Worm (Caenorhabditis elegans): Measurements from ENCODE around the gene C25E10.17.

The C25E10.17 gene

DNA sequence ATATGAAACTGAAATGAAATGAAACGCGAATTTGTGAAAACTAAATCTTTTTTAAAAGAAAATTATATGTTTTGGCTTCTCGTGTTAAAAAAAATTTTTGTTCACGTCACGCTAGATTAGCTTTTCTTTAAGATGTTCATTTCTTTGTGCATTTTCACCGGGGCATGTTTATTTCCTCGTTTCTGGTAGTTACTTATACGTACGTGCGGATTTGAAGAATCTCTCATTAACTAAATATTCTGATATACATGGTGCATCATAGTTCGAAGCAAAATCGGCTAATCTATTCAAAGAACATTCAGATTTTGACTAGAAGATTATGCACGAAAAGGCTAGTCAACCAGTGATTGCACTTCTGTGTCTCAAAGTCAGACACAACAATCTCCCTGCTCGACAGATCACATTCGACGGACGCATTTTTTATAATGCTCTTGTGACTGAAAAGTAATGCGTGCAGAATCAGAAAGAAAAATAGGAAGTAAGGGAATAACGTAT is at the start of gene C25E10.17:
Gene C25E10.17 (minus strand): TSS at position 51 of the 495 bp plus-strand sequence.
- TF ChIP-seq C04F5.9 (tag; optimal IDR thresholded peaks at IDR 0.05) (no peak), fkh-8 (tag; optimal IDR thresholded peaks at IDR 0.05) (peak; percentile 89), ces-1 (GFP tag; optimal IDR thresholded peaks at IDR 0.05) (no peak), ceh-63 (GFP tag; optimal IDR thresholded peaks at IDR 0.05) (no peak), pax-3 (tag; optimal IDR thresholded peaks at IDR 0.05) (peak; percentile 44), ztf-4 (tag; optimal IDR thresholded peaks at IDR 0.05) (no peak), tbx-2 (tag; optimal IDR thresholded peaks at IDR 0.05) (no peak), nhr-47 (tag; optimal IDR thresholded peaks at IDR 0.05) (peak; percentile 43), irx-1 (tag; optimal IDR thresholded peaks at IDR 0.05) (no peak), alr-1 (tag; optimal IDR thresholded peaks at IDR 0.05; ENCODE audit: borderline replicate concordance) (no peak), C34B4.2 (tag; optimal IDR thresholded peaks at IDR 0.05) (no peak), xbp-1 (tag; optimal IDR thresholded peaks at IDR 0.05) (no peak), hlh-17 (GFP tag; optimal IDR thresholded peaks at IDR 0.05; ENCODE audit: borderline replicate concordance) (no peak), ets-5 (GFP tag; IDR thresholded peaks at IDR 0.05) (no peak), rnt-1 (tag; optimal IDR thresholded peaks at IDR 0.05) (no peak), fos-1 (tag; optimal IDR thresholded peaks at IDR 0.05) (no peak), nhr-20 (tag; optimal IDR thresholded peaks at IDR 0.05) (no peak), lin-14 (GFP tag; optimal IDR thresholded peaks at IDR 0.05) (peak; percentile 13), fkh-4 (tag; optimal IDR thresholded peaks at IDR 0.05; ENCODE audit: borderline replicate concordance) (no peak), nhr-237 (tag; optimal IDR thresholded peaks at IDR 0.05) (no peak), unc-98 (GFP tag; IDR thresholded peaks at IDR 0.05) (no peak), nhr-19 (GFP tag; conservative IDR thresholded peaks at IDR 0.05) (no peak), mep-1 (tag; optimal IDR thresholded peaks at IDR 0.05) (no peak), dsc-1 (tag; optimal IDR thresholded peaks at IDR 0.05) (peak; percentile 67), nhr-85 (tag) (no peak), lsy-2 (tag; optimal IDR thresholded peaks at IDR 0.05) (no peak), aly-2 (tag; optimal IDR thresholded peaks at IDR 0.05) (no peak), efl-3 (GFP tag; optimal IDR thresholded peaks at IDR 0.05) (no peak), unc-86 (tag; optimal IDR thresholded peaks at IDR 0.05) (no peak), egl-13 (tag; optimal IDR thresholded peaks at IDR 0.05) (no peak), nhr-84 (tag; optimal IDR thresholded peaks at IDR 0.05) (no peak), nhr-11 (tag; optimal IDR thresholded peaks at IDR 0.05) (peak; percentile 37), nhr-28 (tag; optimal IDR thresholded peaks at IDR 0.05) (no peak), snu-23 (GFP tag; optimal IDR thresholded peaks at IDR 0.05) (no peak), sox-4 (tag; optimal IDR thresholded peaks at IDR 0.05) (peak; percentile 58), elt-2 (tag; optimal IDR thresholded peaks at IDR 0.05) (no peak), nhr-71 (tag; optimal IDR thresholded peaks at IDR 0.05) (peak; percentile 42), C16A3.4 (tag; optimal IDR thresholded peaks at IDR 0.05) (no peak)

DNA sequence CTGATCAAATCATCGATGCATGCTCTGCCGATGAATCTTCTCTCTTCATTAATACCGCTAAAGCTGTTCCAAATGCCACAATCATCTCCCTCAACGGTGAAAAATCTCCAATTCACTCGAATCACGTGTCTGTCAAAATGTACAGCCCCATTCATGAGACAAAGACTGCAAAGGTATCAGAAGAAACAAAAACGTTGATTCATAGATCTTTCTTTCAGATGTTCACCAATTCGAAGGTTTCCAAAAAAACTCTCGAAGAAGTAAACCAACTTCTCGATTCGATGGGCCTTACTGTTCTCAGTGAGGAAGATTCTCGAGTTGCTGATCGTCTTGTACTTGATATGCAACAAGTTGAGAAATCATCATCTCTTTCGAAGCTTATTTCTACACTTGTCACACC is 49.3 kb upstream of the C25E10.17 start:
- TF ChIP-seq fos-1 (tag; optimal IDR thresholded peaks at IDR 0.05) (no peak), irx-1 (tag; optimal IDR thresholded peaks at IDR 0.05) (no peak), nhr-85 (tag) (peak; percentile 59), nhr-20 (tag; optimal IDR thresholded peaks at IDR 0.05) (peak; percentile 15), sup-37 (GFP tag; optimal IDR thresholded peaks at IDR 0.05) (no peak), unc-62 (GFP tag; optimal IDR thresholded peaks at IDR 0.05) (no peak), C16A3.4 (tag; optimal IDR thresholded peaks at IDR 0.05) (peak; percentile 1), nhr-77 (tag; optimal IDR thresholded peaks at IDR 0.05) (no peak), lin-39 (tag; optimal IDR thresholded peaks at IDR 0.05) (no peak), egl-13 (tag; optimal IDR thresholded peaks at IDR 0.05) (no peak), unc-86 (tag; optimal IDR thresholded peaks at IDR 0.05) (no peak), lin-14 (GFP tag; optimal IDR thresholded peaks at IDR 0.05) (peak; percentile 14), lsy-2 (tag; optimal IDR thresholded peaks at IDR 0.05) (no peak), ceh-63 (GFP tag; optimal IDR thresholded peaks at IDR 0.05) (no peak), lin-15B (tag; optimal IDR thresholded peaks at IDR 0.05) (no peak), Y116A8C.19 (tag; optimal IDR thresholded peaks at IDR 0.05; ENCODE audit: borderline replicate concordance) (no peak), efl-1 (optimal IDR thresholded peaks at IDR 0.05) (no peak), efl-1 (GFP tag; optimal IDR thresholded peaks at IDR 0.05 in 1 of 2) (peak in 1 of 2 experiments; percentile 72), lir-3 (tag; optimal IDR thresholded peaks at IDR 0.05; ENCODE audit: poor library complexity) (no peak), lin-35 (GFP tag; optimal IDR thresholded peaks at IDR 0.05) (peak in 1 of 2 experiments; percentile 2), ama-1 (optimal IDR thresholded peaks at IDR 0.05) (peak; percentile 18), nhr-47 (tag; optimal IDR thresholded peaks at IDR 0.05) (no peak)
